Fruit fly (Drosophila melanogaster) whole organism, embryonic: ENCODE data around the gene APP-BP1.

Experiments
- Abd-B ChIP-seq: fragments of 200-800 bp; sonication (Bioruptor generic); optimal IDR thresholded peaks from 2 replicates; lab custom pipeline; 2018; ENCODE audit warnings: missing biosample characterization, mild to moderate bottlenecking, missing genetic modification characterization, moderate library complexity
- Ada2b ChIP-seq: fragments of 200-800 bp; sonication (Bioruptor generic); IDR thresholded peaks from 2 replicates; pipeline ENCODE4 v1.3.6; 2022; ENCODE audit warnings: missing biosample characterization, missing genetic modification characterization
- Antp ChIP-seq: fragments of 200-800 bp; sonication (Bioruptor generic); optimal IDR thresholded peaks from 3 replicates; lab custom pipeline; 2016; ENCODE audit warnings: missing biosample characterization, missing genetic modification characterization
- Atf-2 ChIP-seq: fragments of 200-800 bp; sonication (Bioruptor generic); optimal IDR thresholded peaks from 2 replicates; lab custom pipeline; 2016; ENCODE audit warnings: missing biosample characterization, missing genetic modification characterization
- Bdp1 ChIP-seq: fragments of 200-800 bp; sonication (Bioruptor generic); optimal IDR thresholded peaks from 3 replicates; lab custom pipeline; 2016; ENCODE audit warnings: missing biosample characterization, missing genetic modification characterization
- CG10565 ChIP-seq: fragments of 200-800 bp; sonication (Bioruptor generic); optimal IDR thresholded peaks from 3 replicates; lab custom pipeline; 2016; ENCODE audit warnings: missing biosample characterization, mild to moderate bottlenecking, missing genetic modification characterization
- CG11085 ChIP-seq: fragments of 200-800 bp; sonication (Bioruptor generic); IDR thresholded peaks from 2 replicates; pipeline ENCODE4 v1.3.6; 2022; ENCODE audit warnings: missing biosample characterization, missing genetic modification characterization
- CG11247 ChIP-seq: fragments of 200-800 bp; sonication (Bioruptor generic); IDR thresholded peaks from 2 replicates; pipeline ENCODE4 v1.3.6; 2022; ENCODE audit warnings: missing biosample characterization, missing genetic modification characterization
- CG15479 ChIP-seq: fragments of 200-800 bp; sonication (Bioruptor generic); optimal IDR thresholded peaks from 3 replicates; lab custom pipeline; 2019; ENCODE audit warnings: missing biosample characterization, mild to moderate bottlenecking, missing genetic modification characterization, moderate library complexity
- CG15696 ChIP-seq: fragments of 200-800 bp; sonication (Bioruptor generic); optimal IDR thresholded peaks from 2 replicates; lab custom pipeline; 2019; ENCODE audit warnings: missing biosample characterization, mild to moderate bottlenecking, missing genetic modification characterization, moderate library complexity
- CG18764 ChIP-seq: fragments of 200-800 bp; sonication (Bioruptor generic); optimal IDR thresholded peaks from 3 replicates; lab custom pipeline; 2016; ENCODE audit warnings: missing biosample characterization, missing genetic modification characterization
- CG2199 ChIP-seq: fragments of 200-800 bp; sonication (Bioruptor generic); IDR thresholded peaks from 3 replicates; pipeline ENCODE4 v1.3.6; 2022; ENCODE audit warnings: missing biosample characterization, missing genetic modification characterization
- CG31365 ChIP-seq: fragments of 200-800 bp; sonication (Bioruptor generic); optimal IDR thresholded peaks from 2 replicates; lab custom pipeline; 2018; ENCODE audit warnings: missing biosample characterization, mild to moderate bottlenecking, missing genetic modification characterization
- CG3281 ChIP-seq: fragments of 200-800 bp; sonication (Bioruptor generic); optimal IDR thresholded peaks from 3 replicates; lab custom pipeline; 2017; ENCODE audit warnings: missing biosample characterization, mild to moderate bottlenecking, missing genetic modification characterization
- CG3838 ChIP-seq: fragments of 200-800 bp; sonication (Bioruptor generic); optimal IDR thresholded peaks from 3 replicates; lab custom pipeline; 2016; ENCODE audit warnings: missing biosample characterization, missing genetic modification characterization
- CG3995 ChIP-seq: fragments of 200-800 bp; sonication (Bioruptor generic); optimal IDR thresholded peaks from 3 replicates; lab custom pipeline; 2016; ENCODE audit warnings: missing biosample characterization, missing genetic modification characterization
- CG4707 ChIP-seq: fragments of 200-800 bp; sonication (Bioruptor generic); optimal IDR thresholded peaks from 2 replicates; lab custom pipeline; 2018; ENCODE audit warnings: missing biosample characterization, mild to moderate bottlenecking, missing genetic modification characterization, moderate library complexity
- CG6254 ChIP-seq: fragments of 200-800 bp; sonication (Bioruptor generic); optimal IDR thresholded peaks from 3 replicates; lab custom pipeline; 2017; ENCODE audit warnings: mild to moderate bottlenecking, missing biosample characterization, missing genetic modification reagents, missing genetic modification characterization
- CG7271 ChIP-seq: fragments of 200-800 bp; sonication (Bioruptor generic); optimal IDR thresholded peaks from 2 replicates; lab custom pipeline; 2018; ENCODE audit warnings: missing biosample characterization, mild to moderate bottlenecking, missing genetic modification characterization, moderate library complexity
- CG9437 ChIP-seq: fragments of 200-800 bp; sonication (Bioruptor generic); optimal IDR thresholded peaks from 2 replicates; lab custom pipeline; 2018; ENCODE audit warnings: missing biosample characterization, mild to moderate bottlenecking, missing genetic modification characterization
- H2.0 ChIP-seq: fragments of 200-800 bp; sonication (Bioruptor generic); IDR thresholded peaks from 2 replicates; pipeline ENCODE4 v1.3.6; 2022; ENCODE audit warnings: missing biosample characterization, missing genetic modification characterization
- HLH3B ChIP-seq: fragments of 200-800 bp; sonication (Bioruptor generic); IDR thresholded peaks from 2 replicates; pipeline ENCODE4 v1.3.6; 2022; ENCODE audit warnings: missing biosample characterization, missing genetic modification characterization
- Mad ChIP-seq: fragments of 200-800 bp; sonication (Bioruptor generic); optimal IDR thresholded peaks from 2 replicates; lab custom pipeline; 2016; ENCODE audit warnings: missing biosample characterization, missing genetic modification characterization
- Mrtf ChIP-seq: fragments of 200-800 bp; sonication (Bioruptor generic); IDR thresholded peaks from 3 replicates; pipeline ENCODE4 v1.3.6; 2022; ENCODE audit warnings: missing biosample characterization, missing genetic modification characterization
- Neu2 ChIP-seq: fragments of 200-800 bp; sonication (Bioruptor generic); optimal IDR thresholded peaks from 3 replicates; lab custom pipeline; 2016; ENCODE audit warnings: missing biosample characterization, missing genetic modification characterization, borderline replicate concordance
- Scr ChIP-seq: fragments of 200-800 bp; sonication (Bioruptor generic); IDR thresholded peaks from 2 replicates; pipeline ENCODE4 v1.3.6; 2022; ENCODE audit warnings: missing biosample characterization, missing genetic modification characterization; ENCODE audit not compliant: partially characterized antibody
- Sin3A ChIP-seq: fragments of >200 bp; optimal IDR thresholded peaks from 2 replicates; lab custom pipeline; 2018
- Ssrp ChIP-seq: fragments of 200-800 bp; sonication (Bioruptor generic); optimal IDR thresholded peaks from 2 replicates; lab custom pipeline; 2018; ENCODE audit warnings: missing biosample characterization, mild to moderate bottlenecking, missing genetic modification characterization, moderate library complexity
- Usf ChIP-seq: fragments of 200-800 bp; sonication (Bioruptor generic); optimal IDR thresholded peaks from 2 replicates; lab custom pipeline; 2017; ENCODE audit warnings: missing genotype, missing biosample characterization, missing genetic modification characterization
- amos ChIP-seq: fragments of 200-800 bp; sonication (Bioruptor generic); IDR thresholded peaks from 2 replicates; pipeline ENCODE4 v1.3.6; 2022; ENCODE audit warnings: missing biosample characterization, missing genetic modification characterization; ENCODE audit not compliant: partially characterized antibody
- ara ChIP-seq: fragments of 200-800 bp; sonication (Bioruptor generic); IDR thresholded peaks from 2 replicates; pipeline ENCODE4 v1.3.6; 2022; ENCODE audit warnings: missing biosample characterization, missing genetic modification characterization
- btn ChIP-seq: fragments of 200-800 bp; sonication (Bioruptor generic); optimal IDR thresholded peaks from 2 replicates; lab custom pipeline; 2016; ENCODE audit warnings: missing biosample characterization, missing genetic modification characterization
- cas ChIP-seq: fragments of 200-800 bp; sonication (Bioruptor generic); IDR thresholded peaks from 2 replicates; pipeline ENCODE4 v1.3.6; 2022; ENCODE audit warnings: missing biosample characterization, missing genetic modification characterization
- cato ChIP-seq: fragments of 200-800 bp; sonication (Bioruptor generic); optimal IDR thresholded peaks from 2 replicates; lab custom pipeline; 2016; ENCODE audit warnings: missing biosample characterization, missing genetic modification characterization, borderline replicate concordance
- chm ChIP-seq: fragments of 200-800 bp; sonication (Bioruptor generic); IDR thresholded peaks from 2 replicates; pipeline ENCODE4 v1.3.6; 2022; ENCODE audit warnings: missing biosample characterization, missing genetic modification characterization
- chn ChIP-seq: fragments of 200-800 bp; sonication (Bioruptor generic); optimal IDR thresholded peaks from 2 replicates; lab custom pipeline; 2016; ENCODE audit warnings: missing biosample characterization, missing genetic modification characterization
- dysf ChIP-seq: fragments of 200-800 bp; sonication (Bioruptor generic); IDR thresholded peaks from 3 replicates; pipeline ENCODE4 v1.3.6; 2022; ENCODE audit warnings: missing biosample characterization, missing genetic modification characterization
- esg ChIP-seq: fragments of 200-800 bp; sonication (Bioruptor generic); conservative IDR thresholded peaks from 2 replicates; pipeline ENCODE4 v1.3.6; 2022; ENCODE audit warnings: missing biosample characterization, missing genetic modification characterization
- fd64A ChIP-seq: fragments of 200-800 bp; sonication (Bioruptor generic); optimal IDR thresholded peaks from 3 replicates; lab custom pipeline; 2018; ENCODE audit warnings: missing biosample characterization, mild to moderate bottlenecking, missing genetic modification characterization
- gce ChIP-seq: fragments of 200-800 bp; sonication (Bioruptor generic); IDR thresholded peaks from 3 replicates; pipeline ENCODE4 v1.3.6; 2022; ENCODE audit warnings: missing biosample characterization, missing genetic modification characterization
- lab ChIP-seq: fragments of 200-800 bp; sonication (Bioruptor generic); optimal IDR thresholded peaks from 3 replicates; lab custom pipeline; 2017; ENCODE audit warnings: missing biosample characterization, missing genetic modification characterization, mild to moderate bottlenecking, moderate library complexity, missing genetic modification reagents
- nom ChIP-seq: fragments of 200-800 bp; sonication (Bioruptor generic); optimal IDR thresholded peaks from 2 replicates; lab custom pipeline; 2017; ENCODE audit warnings: missing biosample characterization, missing genetic modification characterization, mild to moderate bottlenecking, moderate library complexity, missing genetic modification reagents
- p53 ChIP-seq: fragments of 200-800 bp; sonication (Bioruptor generic); optimal IDR thresholded peaks from 2 replicates; lab custom pipeline; 2016; ENCODE audit warnings: missing biosample characterization, missing genetic modification characterization
- phol ChIP-seq: fragments of 200-800 bp; sonication (Bioruptor generic); optimal IDR thresholded peaks from 3 replicates; lab custom pipeline; 2018; ENCODE audit warnings: missing biosample characterization, mild to moderate bottlenecking, missing genetic modification characterization, moderate library complexity
- rib ChIP-seq: fragments of 200-800 bp; sonication (Bioruptor generic); IDR thresholded peaks from 2 replicates; pipeline ENCODE4 v1.3.6; 2022; ENCODE audit warnings: missing biosample characterization, missing genetic modification characterization
- sim ChIP-seq: fragments of 200-800 bp; sonication (Bioruptor generic); IDR thresholded peaks from 2 replicates; pipeline ENCODE4 v1.3.6; 2022; ENCODE audit warnings: missing biosample characterization, missing genetic modification characterization
- sna ChIP-seq: fragments of 200-800 bp; sonication (Bioruptor generic); IDR thresholded peaks from 2 replicates; pipeline ENCODE4 v1.3.6; 2022; ENCODE audit warnings: missing biosample characterization, missing genetic modification characterization; ENCODE audit not compliant: partially characterized antibody
- tio ChIP-seq: fragments of 200-800 bp; sonication (Bioruptor generic); optimal IDR thresholded peaks from 2 replicates; lab custom pipeline; 2017; ENCODE audit warnings: missing biosample characterization, missing genetic modification characterization, inconsistent platforms
- wdn ChIP-seq: fragments of 200-800 bp; sonication (Bioruptor generic); IDR thresholded peaks from 2 replicates; pipeline ENCODE4 v1.3.6; 2022; ENCODE audit warnings: missing biosample characterization, missing genetic modification characterization
- wek ChIP-seq: fragments of 200-800 bp; sonication (Bioruptor generic); optimal IDR thresholded peaks from 3 replicates; lab custom pipeline; 2018; ENCODE audit warnings: missing biosample characterization, mild to moderate bottlenecking, missing genetic modification characterization, moderate library complexity
- zen ChIP-seq: fragments of 200-800 bp; sonication (Bioruptor generic); optimal IDR thresholded peaks from 3 replicates; lab custom pipeline; 2018; ENCODE audit warnings: missing biosample characterization, mild to moderate bottlenecking, missing genetic modification characterization, moderate library complexity

Gene APP-BP1

DNA sequence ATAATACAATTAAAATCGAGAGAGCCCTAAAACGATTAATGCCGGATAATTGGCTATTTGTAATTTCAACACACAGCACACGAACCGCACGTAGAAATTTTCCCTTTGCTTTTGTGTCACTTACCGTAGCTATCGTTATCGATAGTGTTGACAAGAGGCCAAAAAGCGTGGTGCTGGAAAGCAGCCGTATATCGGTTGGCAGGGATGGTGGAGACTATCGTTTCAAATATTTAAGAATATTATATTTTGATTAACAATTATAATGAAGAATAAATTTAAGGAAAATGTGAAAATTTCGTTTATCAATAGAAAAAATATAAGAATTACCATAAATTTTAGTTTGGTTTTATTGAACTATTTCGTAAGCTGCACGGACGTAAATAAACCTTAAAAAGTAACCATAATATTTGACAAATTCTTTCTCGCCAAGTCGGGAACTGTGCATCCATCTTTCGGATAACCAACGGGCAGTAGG is 5.1 kb upstream of the APP-BP1 start, which contains the start of gene JIL-1 (continued):
- peak; percentile 50 for TF ChIP-seq rib
- peak; percentile 35; the same call in 1 of the 2 replicates for TF ChIP-seq HLH3B
- peak; percentile 64 for TF ChIP-seq sna (GFP tag; lab: Robert Waterston, UW)
- TF ChIP-seq Usf (GFP tag; lab: Kevin White, UChicago): no peak
- peak; percentile 88 for TF ChIP-seq Scr
- TF ChIP-seq cas: peak; percentile 57
- TF ChIP-seq Sin3A: peak; percentile 47
- peak; percentile 68; the same call in 1 of the 2 replicates for TF ChIP-seq ara (GFP tag; lab: Robert Waterston, UW)
- peak; percentile 55 for TF ChIP-seq zen
- TF ChIP-seq CG9437 (GFP tag; lab: Kevin White, UChicago): peak; percentile 30
- TF ChIP-seq tio (GFP tag; lab: Kevin White, UChicago): no peak
- no peak for TF ChIP-seq btn
- TF ChIP-seq chn (GFP tag; lab: Kevin White, UChicago): peak; percentile 50
- TF ChIP-seq chm (GFP tag; lab: Robert Waterston, UW): peak; percentile 51
- peak; percentile 42; the same call in 1 of the 2 replicates for TF ChIP-seq esg (GFP tag; lab: Robert Waterston, UW)
- peak; percentile 30 for TF ChIP-seq CG18764
- peak; percentile 92 for TF ChIP-seq amos (GFP tag; lab: Robert Waterston, UW)
- TF ChIP-seq CG4707 (GFP tag; lab: Kevin White, UChicago): peak; percentile 25
- peak; percentile 75 for TF ChIP-seq dysf (GFP tag; lab: Robert Waterston, UW)
- no peak for TF ChIP-seq p53
- peak; percentile 26 for TF ChIP-seq Abd-B (GFP tag; lab: Kevin White, UChicago)
- 0 out of 3 replicates have a peak, but pooled peaks have one; percentile 26 for TF ChIP-seq CG2199 (GFP tag; lab: Robert Waterston, UW)
- peak; percentile 63 for TF ChIP-seq Mad (GFP tag; lab: Kevin White, UChicago)
- TF ChIP-seq CG11085 (GFP tag; lab: Robert Waterston, UW): peak; percentile 76
- no peak for TF ChIP-seq CG10565 (GFP tag; lab: Kevin White, UChicago)
- TF ChIP-seq CG3838 (GFP tag; lab: Kevin White, UChicago): no peak
- peak; percentile 55; the same call in 1 of the 3 replicates for TF ChIP-seq Mrtf (GFP tag; lab: Robert Waterston, UW)
- TF ChIP-seq CG15479 (GFP tag; lab: Kevin White, UChicago): no peak
- TF ChIP-seq cato (GFP tag; lab: Kevin White, UChicago): peak; percentile 21
- peak; percentile 38 for TF ChIP-seq Ssrp (tag; lab: Kevin White, UChicago)
- TF ChIP-seq sim (GFP tag; lab: Robert Waterston, UW): no peak
- TF ChIP-seq wdn (GFP tag; lab: Robert Waterston, UW): peak; percentile 65
- peak; percentile 41 for TF ChIP-seq CG3995
- no peak for TF ChIP-seq Neu2 (GFP tag; lab: Kevin White, UChicago)
- peak; percentile 18 for TF ChIP-seq CG15696 (tag; lab: Kevin White, UChicago)
- peak; percentile 65 for TF ChIP-seq lab (GFP tag; lab: Kevin White, UChicago)
- TF ChIP-seq nom (GFP tag; lab: Kevin White, UChicago): no peak
- TF ChIP-seq phol: peak; percentile 65
- peak; percentile 83 for TF ChIP-seq CG11247 (GFP tag; lab: Robert Waterston, UW)
- peak; percentile 66 for TF ChIP-seq Ada2b
- TF ChIP-seq H2.0: peak; percentile 67
- TF ChIP-seq CG3281 (GFP tag; lab: Kevin White, UChicago): peak; percentile 39
- TF ChIP-seq Bdp1 (GFP tag; lab: Kevin White, UChicago): peak; percentile 15
- no peak for TF ChIP-seq gce (GFP tag; lab: Robert Waterston, UW)
- TF ChIP-seq CG31365 (tag; lab: Kevin White, UChicago): no peak
- no peak for TF ChIP-seq CG6254 (GFP tag; lab: Kevin White, UChicago)
- TF ChIP-seq wek (GFP tag; lab: Kevin White, UChicago): no peak
- no peak for TF ChIP-seq CG7271 (tag; lab: Kevin White, UChicago)
- TF ChIP-seq Atf-2 (GFP tag; lab: Kevin White, UChicago): no peak
- TF ChIP-seq fd64A (GFP tag; lab: Kevin White, UChicago): no peak
- peak; percentile 31 for TF ChIP-seq Antp (GFP tag; lab: Kevin White, UChicago)
